Fruit fly (Drosophila melanogaster) whole organism, embryonic: ENCODE data around the gene baf.
A peak's percentile ranks its signal among the peaks of the same experiment; 100 is the strongest.

Source experiments
- Antp ChIP-seq: fragments of 200-800 bp; sonication (Bioruptor generic); optimal IDR thresholded peaks from 3 replicates; lab custom pipeline; 2016; ENCODE audit warnings: missing biosample characterization, missing genetic modification characterization
- Bdp1 ChIP-seq: fragments of 200-800 bp; sonication (Bioruptor generic); optimal IDR thresholded peaks from 3 replicates; lab custom pipeline; 2016; ENCODE audit warnings: missing biosample characterization, missing genetic modification characterization
- CG10959 ChIP-seq: fragments of 200-800 bp; sonication (Bioruptor generic); IDR thresholded peaks from 2 replicates; pipeline ENCODE4 v1.3.6; 2022; ENCODE audit warnings: missing biosample characterization, missing genetic modification characterization
- CG10979 ChIP-seq: fragments of 200-800 bp; sonication (Bioruptor generic); optimal IDR thresholded peaks from 2 replicates; lab custom pipeline; 2018; ENCODE audit warnings: missing biosample characterization, mild to moderate bottlenecking, missing genetic modification characterization, moderate library complexity
- CG11398 ChIP-seq: fragments of 200-800 bp; sonication (Bioruptor generic); optimal IDR thresholded peaks from 2 replicates; lab custom pipeline; 2016; ENCODE audit warnings: missing biosample characterization, missing genetic modification characterization
- CG11504 ChIP-seq: fragments of 200-800 bp; sonication (Bioruptor generic); optimal IDR thresholded peaks from 3 replicates; lab custom pipeline; 2019; ENCODE audit warnings: missing biosample characterization, mild to moderate bottlenecking, missing genetic modification characterization, moderate library complexity
- CG12219 ChIP-seq: fragments of 200-800 bp; sonication (Bioruptor generic); optimal IDR thresholded peaks from 3 replicates; lab custom pipeline; 2018; ENCODE audit warnings: missing biosample characterization, mild to moderate bottlenecking, missing genetic modification characterization
- CG1233 ChIP-seq: fragments of 200-800 bp; sonication (Bioruptor generic); optimal IDR thresholded peaks from 4 replicates; lab custom pipeline; 2018; ENCODE audit warnings: missing biosample characterization, mild to moderate bottlenecking, missing genetic modification characterization
- CG13123 ChIP-seq: fragments of 200-800 bp; sonication (Bioruptor generic); optimal IDR thresholded peaks from 2 replicates; lab custom pipeline; 2016; ENCODE audit warnings: missing biosample characterization, missing genetic modification characterization
- CG14441 ChIP-seq: fragments of 200-800 bp; sonication (Bioruptor generic); IDR thresholded peaks from 2 replicates; pipeline ENCODE4 v1.3.6; 2022; ENCODE audit warnings: missing biosample characterization, missing genetic modification characterization
- CG14710 ChIP-seq: fragments of 200-800 bp; sonication (Bioruptor generic); optimal IDR thresholded peaks from 3 replicates; lab custom pipeline; 2019; ENCODE audit warnings: missing biosample characterization, mild to moderate bottlenecking, missing genetic modification characterization, moderate library complexity
- CG15601 ChIP-seq: fragments of 200-800 bp; sonication (Bioruptor generic); optimal IDR thresholded peaks from 3 replicates; lab custom pipeline; 2019; ENCODE audit warnings: missing biosample characterization, mild to moderate bottlenecking, missing genetic modification characterization, moderate library complexity
- CG1602 ChIP-seq: fragments of 200-800 bp; sonication (Bioruptor generic); optimal IDR thresholded peaks from 3 replicates; lab custom pipeline; 2016; ENCODE audit warnings: missing biosample characterization, missing genetic modification characterization
- CG17328 ChIP-seq: fragments of 200-800 bp; sonication (Bioruptor generic); IDR thresholded peaks from 2 replicates; pipeline ENCODE4 v1.3.6; 2022; ENCODE audit warnings: missing biosample characterization, missing genetic modification characterization
- CG2712 ChIP-seq: fragments of 200-800 bp; optimal IDR thresholded peaks from 3 replicates; lab custom pipeline; 2019; ENCODE audit warnings: missing biosample characterization, mild to moderate bottlenecking, missing genetic modification characterization, moderate library complexity
- CG3726 ChIP-seq: fragments of 200-800 bp; sonication (Bioruptor generic); IDR thresholded peaks from 3 replicates; pipeline ENCODE4, ENCODE4 v1.3.6; 2022; ENCODE audit warnings: missing biosample characterization, missing genetic modification characterization
- CG43689 ChIP-seq: fragments of 200-800 bp; sonication (Bioruptor generic); IDR thresholded peaks from 2 replicates; pipeline ENCODE4 v1.3.6; 2022; ENCODE audit warnings: missing biosample characterization, missing genetic modification characterization
- CG4424 ChIP-seq: fragments of 200-800 bp; sonication (Bioruptor generic); optimal IDR thresholded peaks from 3 replicates; lab custom pipeline; 2016; ENCODE audit warnings: missing biosample characterization, missing genetic modification characterization
- CG7928 ChIP-seq: fragments of 200-800 bp; sonication (Bioruptor generic); optimal IDR thresholded peaks from 2 replicates; lab custom pipeline; 2017; ENCODE audit warnings: missing biosample characterization, mild to moderate bottlenecking, missing genetic modification characterization
- CG7963 ChIP-seq: fragments of 200-800 bp; sonication (Bioruptor generic); IDR thresholded peaks from 3 replicates; pipeline ENCODE4 v1.3.6; 2022; ENCODE audit warnings: missing biosample characterization, missing genetic modification characterization; ENCODE audit not compliant: partially characterized antibody
- CG8765 ChIP-seq: fragments of 200-800 bp; sonication (Bioruptor generic); IDR thresholded peaks from 2 replicates; pipeline ENCODE4 v1.3.6; 2022; ENCODE audit warnings: missing biosample characterization, missing genetic modification characterization
- Dip3 ChIP-seq: fragments of 200-800 bp; sonication (Bioruptor generic); optimal IDR thresholded peaks from 3 replicates; lab custom pipeline; 2016; ENCODE audit warnings: missing biosample characterization, missing genetic modification characterization
- Eip74EF ChIP-seq, 2 experiments: fragments of 200-800 bp in 1 of 2; fragments of >200 bp in 1 of 2; sonication (Bioruptor generic) in 1 of 2; optimal IDR thresholded peaks; 2 replicates each; lab custom pipeline; 2017 to 2019; ENCODE audit warnings: missing biosample characterization in 2 of 2, missing genetic modification characterization in 2 of 2, mild to moderate bottlenecking in 1 of 2, moderate library complexity in 1 of 2
- Gsc ChIP-seq: fragments of 200-800 bp; sonication (Bioruptor generic); IDR thresholded peaks from 2 replicates; pipeline ENCODE4 v1.3.6; 2022; ENCODE audit warnings: missing biosample characterization, missing genetic modification characterization
- H15 ChIP-seq: fragments of 200-800 bp; sonication (Bioruptor generic); IDR thresholded peaks from 3 replicates; pipeline ENCODE4 v1.3.6; 2022; ENCODE audit warnings: missing biosample characterization, missing genetic modification characterization
- HHEX ChIP-seq: fragments of 200-800 bp; sonication (Bioruptor generic); optimal IDR thresholded peaks from 3 replicates; lab custom pipeline; 2017; ENCODE audit warnings: missing biosample characterization, mild to moderate bottlenecking, missing genetic modification characterization, missing genetic modification reagents
- HLH3B ChIP-seq: fragments of 200-800 bp; sonication (Bioruptor generic); IDR thresholded peaks from 2 replicates; pipeline ENCODE4 v1.3.6; 2022; ENCODE audit warnings: missing biosample characterization, missing genetic modification characterization
- HLH54F ChIP-seq: fragments of 200-800 bp; sonication (Bioruptor generic); optimal IDR thresholded peaks from 3 replicates; lab custom pipeline; 2016; ENCODE audit warnings: missing biosample characterization, missing genetic modification characterization
- Mad ChIP-seq: fragments of 200-800 bp; sonication (Bioruptor generic); optimal IDR thresholded peaks from 2 replicates; lab custom pipeline; 2016; ENCODE audit warnings: missing biosample characterization, missing genetic modification characterization
- Poxn ChIP-seq: fragments of 200-800 bp; sonication (Bioruptor generic); IDR thresholded peaks from 2 replicates; pipeline ENCODE4 v1.3.6; 2022; ENCODE audit warnings: missing biosample characterization, missing genetic modification characterization
- Sox102F ChIP-seq: fragments of 200-800 bp; sonication (Bioruptor generic); optimal IDR thresholded peaks from 2 replicates; lab custom pipeline; 2018; ENCODE audit warnings: missing biosample characterization, mild to moderate bottlenecking, missing genetic modification characterization, moderate library complexity
- Spps ChIP-seq: fragments of 200-800 bp; sonication (Bioruptor generic); optimal IDR thresholded peaks from 2 replicates; lab custom pipeline; 2018; ENCODE audit warnings: missing biosample characterization, mild to moderate bottlenecking, missing genetic modification characterization
- Sry-β ChIP-seq: fragments of 200-800 bp; sonication (Bioruptor generic); optimal IDR thresholded peaks from 2 replicates; lab custom pipeline; 2018; ENCODE audit warnings: missing biosample characterization, mild to moderate bottlenecking, missing genetic modification characterization, moderate library complexity
- Tbp ChIP-seq: fragments of >200 bp; optimal IDR thresholded peaks from 2 replicates; lab custom pipeline; 2018; ENCODE audit warnings: missing biosample characterization, missing genetic modification characterization
- Usf ChIP-seq: fragments of 200-800 bp; sonication (Bioruptor generic); optimal IDR thresholded peaks from 2 replicates; lab custom pipeline; 2017; ENCODE audit warnings: missing genotype, missing biosample characterization, missing genetic modification characterization
- aop ChIP-seq: fragments of 200-800 bp; sonication (Bioruptor generic); IDR thresholded peaks from 2 replicates; pipeline ENCODE4 v1.3.6; 2022; ENCODE audit warnings: missing biosample characterization, missing genetic modification characterization
- bsh ChIP-seq, 2 experiments: fragments of 200-800 bp; sonication (Bioruptor generic); optimal IDR thresholded peaks; 2 replicates each; lab custom pipeline; 2017 to 2018; ENCODE audit warnings: mild to moderate bottlenecking in 2 of 2, missing biosample characterization in 2 of 2, missing genetic modification characterization in 2 of 2, moderate library complexity in 1 of 2
- ci ChIP-seq: fragments of 200-800 bp; sonication (Bioruptor generic); IDR thresholded peaks from 3 replicates; pipeline ENCODE4 v1.3.6; 2022; ENCODE audit warnings: missing biosample characterization, missing genetic modification characterization
- dm ChIP-seq: fragments of 200-800 bp; sonication (Bioruptor generic); optimal IDR thresholded peaks from 3 replicates; lab custom pipeline; 2016; ENCODE audit warnings: missing biosample characterization, missing genetic modification characterization
- fd64A ChIP-seq: fragments of 200-800 bp; sonication (Bioruptor generic); optimal IDR thresholded peaks from 3 replicates; lab custom pipeline; 2018; ENCODE audit warnings: missing biosample characterization, mild to moderate bottlenecking, missing genetic modification characterization
- ftz-f1 ChIP-seq: fragments of 200-800 bp; sonication (Bioruptor generic); optimal IDR thresholded peaks from 2 replicates; lab custom pipeline; 2016; ENCODE audit warnings: missing biosample characterization, missing genetic modification characterization
- nau ChIP-seq: fragments of 200-800 bp; sonication (Bioruptor generic); optimal IDR thresholded peaks from 3 replicates; lab custom pipeline; 2017; ENCODE audit warnings: missing biosample characterization, mild to moderate bottlenecking, missing genetic modification characterization, missing genetic modification reagents
- org-1 ChIP-seq: fragments of 200-800 bp; sonication (Bioruptor generic); optimal IDR thresholded peaks from 2 replicates; lab custom pipeline; 2017; ENCODE audit warnings: missing biosample characterization, missing genetic modification characterization
- rib ChIP-seq: fragments of 200-800 bp; sonication (Bioruptor generic); IDR thresholded peaks from 2 replicates; pipeline ENCODE4 v1.3.6; 2022; ENCODE audit warnings: missing biosample characterization, missing genetic modification characterization
- schlank ChIP-seq: fragments of 200-800 bp; sonication (Bioruptor generic); optimal IDR thresholded peaks from 2 replicates; lab custom pipeline; 2018; ENCODE audit warnings: missing biosample characterization, mild to moderate bottlenecking, missing genetic modification characterization
- tna ChIP-seq: fragments of 200-800 bp; sonication (Bioruptor generic); IDR thresholded peaks from 2 replicates; pipeline ENCODE4 v1.3.6; 2022; ENCODE audit warnings: missing biosample characterization, missing genetic modification characterization; ENCODE audit not compliant: partially characterized antibody
- trh ChIP-seq: fragments of 200-800 bp; sonication (Bioruptor generic); optimal IDR thresholded peaks from 2 replicates; lab custom pipeline; 2016; ENCODE audit warnings: missing biosample characterization, missing genetic modification characterization
- tup ChIP-seq: fragments of 200-800 bp; sonication (Bioruptor generic); optimal IDR thresholded peaks from 2 replicates; lab custom pipeline; 2016; ENCODE audit warnings: missing biosample characterization, mild to moderate bottlenecking, missing genetic modification characterization, moderate library complexity
- usp ChIP-seq: fragments of >200 bp; optimal IDR thresholded peaks from 2 replicates; lab custom pipeline; 2017; ENCODE audit warnings: missing biosample characterization, missing genetic modification characterization

Gene baf

dm6 chr2L:8009283-8010211 lies 19.7 kb upstream of the baf start, which contains the start of gene CG12560 (continued):
- TF ChIP-seq CG4424 (GFP tag; lab: Kevin White, UChicago) (no peak), CG1602 (GFP tag; lab: Kevin White, UChicago) (no peak), CG11398 (GFP tag; lab: Kevin White, UChicago) (no peak), CG17328 (no peak), HHEX (no peak), bsh (GFP tag; optimal IDR thresholded peaks at IDR 0.05; lab: Kevin White, UChicago) (peak in 1 of 2 experiments; percentile 27), Sox102F (GFP tag; lab: Kevin White, UChicago) (peak; percentile 32), Spps (tag; lab: Kevin White, UChicago) (no peak), HLH3B (GFP tag; lab: Robert Waterston, UW) (no peak), Eip74EF (GFP tag; optimal IDR thresholded peaks at IDR 0.05; lab: Kevin White, UChicago) (no peak), HLH54F (no peak), Mad (GFP tag; lab: Kevin White, UChicago) (no peak), CG11504 (tag; lab: Kevin White, UChicago) (peak; percentile 64), rib (GFP tag; lab: Robert Waterston, UW) (no peak), aop (GFP tag; lab: Robert Waterston, UW) (no peak), CG15601 (tag; lab: Kevin White, UChicago) (peak; percentile 37), CG13123 (GFP tag; lab: Kevin White, UChicago) (peak; percentile 2), tup (GFP tag; lab: Kevin White, UChicago) (no peak), CG43689 (GFP tag; lab: Robert Waterston, UW) (peak; percentile 33; the same call in 1 of the 2 replicates), Gsc (GFP tag; lab: Robert Waterston, UW) (no peak), org-1 (GFP tag; lab: Kevin White, UChicago) (no peak), trh (GFP tag; lab: Kevin White, UChicago) (no peak), tna (GFP tag; lab: Robert Waterston, UW) (peak; percentile 40; the same call in 1 of the 2 replicates), dm (GFP tag; lab: Kevin White, UChicago) (peak; percentile 27), CG14710 (tag; lab: Kevin White, UChicago) (no peak), CG7963 (no peak), Dip3 (no peak), nau (GFP tag; lab: Kevin White, UChicago) (no peak), Sry-β (GFP tag; lab: Kevin White, UChicago) (no peak), H15 (GFP tag; lab: Robert Waterston, UW) (no peak), CG14441 (GFP tag; lab: Robert Waterston, UW) (no peak), Usf (GFP tag; lab: Kevin White, UChicago) (no peak), CG10979 (tag; lab: Kevin White, UChicago) (no peak), CG3726 (GFP tag; lab: Robert Waterston, UW) (no peak), Tbp (GFP tag; lab: Kevin White, UChicago) (no peak), Antp (peak; percentile 2), schlank (no peak), CG7928 (GFP tag; lab: Kevin White, UChicago) (no peak), CG10959 (GFP tag; lab: Robert Waterston, UW) (no peak), ftz-f1 (GFP tag; lab: Kevin White, UChicago) (peak; percentile 80), Poxn (GFP tag; lab: Robert Waterston, UW) (no peak), ci (0 out of 3 replicates have a peak, but pooled peaks have one; percentile 6), CG1233 (GFP tag; lab: Kevin White, UChicago) (no peak), Bdp1 (GFP tag; lab: Kevin White, UChicago) (no peak), CG2712 (tag; lab: Kevin White, UChicago) (no peak), usp (GFP tag; lab: Kevin White, UChicago) (no peak), CG8765 (GFP tag; lab: Robert Waterston, UW) (no peak), CG12219 (no peak), fd64A (GFP tag; lab: Kevin White, UChicago) (no peak)
